Worm (Caenorhabditis elegans) whole organism, midembryonic: ENCODE measurements around the gene F55C12.4.

Experiments
- T22C8.4 ChIP-seq: fragments of 200-800 bp; sonication (Bioruptor generic); IDR thresholded peaks from 2 replicates; pipeline ENCODE4 v1.3.6; 2022; ENCODE audit warnings: missing genetic modification characterization, missing compliant biosample characterization
- cog-1 ChIP-seq: sonication (generic microtip); optimal IDR thresholded peaks from 2 replicates; lab custom pipeline; 2016; ENCODE audit warnings: missing genetic modification characterization, missing compliant biosample characterization
- flt-1 ChIP-seq: fragments of 200-800 bp; sonication (Bioruptor generic); IDR thresholded peaks from 2 replicates; pipeline ENCODE4 v1.3.6; 2022; ENCODE audit warnings: missing genetic modification characterization, missing compliant biosample characterization
- klf-2 ChIP-seq: fragments of 200-800 bp; sonication (Bioruptor generic); conservative IDR thresholded peaks from 2 replicates; pipeline ENCODE4 v1.3.6; 2022; ENCODE audit warnings: missing genetic modification reagents, missing genetic modification characterization, missing compliant biosample characterization
- med-1 ChIP-seq: sonication (generic microtip); optimal IDR thresholded peaks from 2 replicates; lab custom pipeline; 2017; ENCODE audit warnings: missing genetic modification characterization, mild to moderate bottlenecking, missing compliant biosample characterization, antibody characterized with exemption, missing genetic modification reagents; ENCODE audit not compliant: insufficient read depth
- ref-1 ChIP-seq: fragments of 200-800 bp; sonication (Bioruptor generic); conservative IDR thresholded peaks from 2 replicates; pipeline ENCODE4 v1.3.6; 2022; ENCODE audit warnings: missing genetic modification reagents, missing genetic modification characterization, missing compliant biosample characterization
- tab-1 ChIP-seq: fragments of 200-800 bp; sonication (Bioruptor generic); IDR thresholded peaks from 2 replicates; pipeline ENCODE4 v1.3.6; 2022; ENCODE audit warnings: missing genetic modification characterization, missing compliant biosample characterization
- ztf-23 ChIP-seq: fragments of 200-800 bp; sonication (Bioruptor generic); IDR thresholded peaks from 2 replicates; pipeline ENCODE4 v1.3.6; 2022; ENCODE audit warnings: missing genetic modification reagents, missing genetic modification characterization, missing compliant biosample characterization
- ztf-29 ChIP-seq: fragments of 200-800 bp; sonication (Bioruptor generic); IDR thresholded peaks from 2 replicates; pipeline ENCODE4 v1.3.6; 2022; ENCODE audit warnings: missing genetic modification reagents, missing genetic modification characterization, missing compliant biosample characterization

DNA sequence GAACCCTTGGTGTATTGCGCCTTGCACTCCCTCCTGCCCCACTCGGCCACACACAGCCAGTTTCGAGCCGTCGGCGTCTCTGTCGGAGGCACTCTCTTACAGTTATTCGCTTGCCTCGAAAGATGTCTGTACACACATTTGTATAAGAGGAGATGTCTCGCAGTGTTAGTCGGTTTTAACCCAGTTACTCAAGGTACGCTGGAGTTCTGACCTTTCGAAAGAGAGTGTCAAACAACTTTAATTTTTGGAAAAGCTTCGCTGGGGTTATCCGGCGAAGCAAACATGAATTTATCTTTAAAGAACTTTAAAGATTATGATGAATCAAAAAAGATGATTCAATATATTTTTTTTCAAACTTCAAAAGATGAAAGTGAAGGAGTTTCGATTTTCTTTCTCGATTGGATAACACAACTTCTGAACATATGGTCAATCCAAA is 13.5 kb downstream of the F55C12.4 start:
- TF ChIP-seq med-1 (GFP tag; lab: Kevin White, UChicago) (peak; percentile 34), cog-1 (tag; lab: Kevin White, UChicago) (peak; percentile 99), T22C8.4 (GFP tag; lab: Robert Waterston, UW) (peak; percentile 74; the same call in 1 of the 2 replicates), ztf-29 (peak; percentile 83), tab-1 (GFP tag; lab: Robert Waterston, UW) (peak; percentile 61; the same call in 1 of the 2 replicates), klf-2 (GFP tag; lab: Robert Waterston, UW) (peak; percentile 53; the same call in 1 of the 2 replicates), flt-1 (GFP tag; lab: Robert Waterston, UW) (peak; percentile 90), ztf-23 (GFP tag; lab: Robert Waterston, UW) (peak; percentile 90), ref-1 (GFP tag; lab: Robert Waterston, UW) (no peak)
